Worm (Caenorhabditis elegans) whole organism, dauer: ENCODE data around the gene R05A10.6.

Source experiments
- unc-62 ChIP-seq: sonication (generic microtip); optimal IDR thresholded peaks from 2 replicates; lab custom pipeline; 2017; ENCODE audit warnings: missing biosample characterization, missing genetic modification reagents, missing genetic modification characterization

The R05A10.6 gene

DNA sequence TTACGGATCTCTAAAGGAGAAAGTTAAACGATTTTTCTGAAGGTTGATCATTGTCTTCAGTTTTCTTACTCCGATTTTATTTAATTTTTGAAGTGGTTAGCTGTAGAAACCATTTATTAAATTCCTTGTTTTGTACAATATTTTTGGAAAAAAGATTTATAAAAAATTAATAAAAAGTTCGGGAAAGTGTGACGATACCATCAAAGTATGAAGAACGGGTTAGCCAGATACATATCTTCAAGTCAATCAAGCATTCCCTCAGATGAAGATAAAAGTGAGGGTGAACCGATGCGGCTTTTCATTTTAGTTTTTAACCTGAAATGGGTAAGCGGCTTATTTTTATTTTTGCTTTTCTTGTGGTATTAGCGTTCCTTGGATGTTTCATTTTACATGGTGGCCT is at the start of gene R05A10.6:
R05A10.6 (plus strand) TSS at position 301 of the 400 bp plus-strand sequence.
- no peak for TF ChIP-seq unc-62 (GFP tag; lab: Kevin White, UChicago)

ce11 chrIV:14119327-14119726 is 46.2 kb upstream of the R05A10.6 start:
- no peak for TF ChIP-seq unc-62 (GFP tag; lab: Kevin White, UChicago)

- no peak for TF ChIP-seq unc-62 (GFP tag; lab: Kevin White, UChicago)
Observed at ce11 chrIV:14123956-14124355, 41.6 kb upstream of the R05A10.6 start, which contains the start of gene nkcc-1. TSS of gene nkcc-1 (minus strand) at chrIV:14124056.

ce11 chrIV:14127805-14128610 is 37.6 kb upstream of the R05A10.6 start, which contains the start of gene H12I19.115:
TSS of gene H12I19.115 (minus strand) at chrIV:14127855.
- no peak for TF ChIP-seq unc-62 (GFP tag; lab: Kevin White, UChicago)

DNA sequence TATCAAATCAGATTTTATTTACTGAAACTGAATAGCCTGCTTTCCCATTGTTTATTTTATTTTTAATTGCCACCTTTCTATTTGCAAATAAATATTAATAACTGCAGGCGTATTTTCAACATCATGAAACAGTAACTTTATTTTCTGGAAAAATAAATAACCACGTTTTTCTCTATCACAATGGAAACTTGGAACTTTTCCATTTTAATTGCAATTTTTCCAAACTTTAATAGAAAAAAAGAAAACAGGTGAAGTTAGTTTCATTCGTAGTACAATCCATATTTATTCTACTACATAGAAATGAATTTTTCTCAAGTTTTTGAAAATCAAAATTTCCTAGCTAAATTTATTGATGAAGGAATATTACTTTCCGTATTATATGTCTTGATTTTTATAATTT is 36.5 kb upstream of the R05A10.6 start, which contains the start of gene srz-42:
srz-42 (plus strand) TSS at position 301 of the 400 bp plus-strand sequence.
- TF ChIP-seq unc-62 (GFP tag; lab: Kevin White, UChicago): no peak

DNA sequence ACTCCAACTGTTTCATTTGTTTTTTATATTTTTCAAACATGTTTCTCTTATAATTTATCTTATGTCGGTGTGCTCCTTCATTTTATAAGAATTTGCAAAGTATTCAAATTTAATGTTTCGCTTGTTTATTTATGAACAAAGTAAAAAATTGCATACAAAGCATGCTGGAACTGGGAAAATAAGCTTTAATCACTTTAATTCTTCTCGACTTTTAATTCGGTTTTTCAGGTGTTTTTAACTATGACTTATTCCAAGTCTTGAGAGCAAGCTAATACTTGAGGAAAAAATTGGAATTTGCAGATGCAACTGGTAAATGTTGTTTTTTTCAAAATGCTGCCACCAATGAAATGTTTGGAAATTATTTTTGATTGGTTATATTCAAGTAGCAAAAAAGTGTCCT is 33.8 kb upstream of the R05A10.6 start, which contains the start of gene srz-59:
srz-59 (plus strand) TSS at position 301 of the 400 bp plus-strand sequence.
- no peak for TF ChIP-seq unc-62 (GFP tag; lab: Kevin White, UChicago)

DNA sequence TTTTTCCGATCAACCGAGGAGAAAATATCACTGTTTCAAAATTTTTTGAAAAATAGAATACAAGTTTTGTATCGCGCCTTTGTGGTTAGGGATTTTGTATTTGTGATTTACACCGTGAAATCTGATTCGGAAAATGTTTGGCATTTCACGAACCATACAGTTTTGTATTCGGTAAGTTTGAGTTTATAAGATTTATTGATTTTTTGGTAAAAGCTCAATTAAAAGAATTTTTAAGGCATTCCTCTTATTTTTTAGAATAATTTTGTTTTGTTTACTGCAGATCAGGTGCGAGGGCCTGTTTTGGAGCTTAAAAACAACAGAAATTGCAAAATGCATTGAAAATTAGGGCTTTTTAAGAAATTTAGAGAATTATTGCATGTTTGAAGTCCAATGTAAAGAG is 32.2 kb upstream of the R05A10.6 start:
- no peak for TF ChIP-seq unc-62 (GFP tag; lab: Kevin White, UChicago)

DNA sequence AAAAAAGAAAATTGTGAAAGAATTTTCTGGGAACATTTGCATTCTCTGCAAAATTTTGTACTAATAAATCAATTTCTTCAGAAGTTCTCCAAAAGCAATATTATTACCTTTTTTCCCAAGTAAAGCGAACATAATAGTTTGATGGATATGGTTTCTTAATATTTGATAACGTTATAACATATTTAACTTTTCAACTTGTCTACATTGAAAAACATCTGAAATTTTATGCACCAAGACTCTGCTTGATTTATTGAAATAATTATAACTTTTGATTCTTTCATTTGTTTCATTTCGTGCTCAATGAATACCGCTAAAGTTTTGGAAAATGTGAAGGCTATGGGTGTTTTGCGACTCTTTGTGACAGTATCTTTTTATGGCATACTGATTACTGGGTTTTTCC is 28.5 kb upstream of the R05A10.6 start, which contains the start of gene srz-31:
srz-31 (plus strand) TSS at position 301 of the 400 bp plus-strand sequence.
- TF ChIP-seq unc-62 (GFP tag; lab: Kevin White, UChicago): no peak

DNA sequence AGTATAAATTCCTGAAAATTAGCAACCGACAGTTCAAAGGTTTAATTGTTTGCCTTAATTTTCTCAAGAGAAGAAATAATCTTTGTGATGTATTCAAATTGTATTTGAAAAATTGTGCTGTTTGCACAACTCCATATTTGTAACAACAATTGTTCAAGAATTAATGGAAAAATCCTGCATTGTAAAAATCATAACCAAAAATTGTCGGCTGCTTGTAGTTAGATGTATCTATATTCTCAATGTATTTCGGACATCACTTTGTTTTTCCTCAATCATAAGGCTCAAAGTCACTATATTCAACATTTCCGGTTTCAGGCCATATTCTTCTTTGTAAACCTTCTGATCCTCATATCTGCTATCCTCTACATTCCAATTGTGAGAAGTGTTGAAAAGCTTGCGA is 22.5 kb upstream of the R05A10.6 start:
- TF ChIP-seq unc-62 (GFP tag; lab: Kevin White, UChicago): no peak

DNA sequence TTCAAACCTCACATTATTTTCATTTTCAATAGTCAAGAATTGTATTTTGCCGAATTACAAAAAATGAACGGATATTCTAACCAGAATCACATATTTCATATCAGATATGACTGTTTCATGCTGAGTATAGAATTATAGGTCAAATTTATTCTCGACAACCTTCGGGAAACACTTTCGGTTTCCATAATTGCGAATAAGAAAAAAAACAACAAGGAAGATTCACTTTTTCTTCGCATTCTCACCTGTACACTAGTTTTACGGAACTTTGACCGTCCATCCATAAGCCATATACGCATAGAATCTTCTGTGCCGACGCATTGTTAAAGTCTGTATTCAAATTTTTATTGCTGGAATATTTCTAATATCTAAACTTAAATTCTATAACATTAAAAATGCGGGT is 20.0 kb upstream of the R05A10.6 start, which contains the start of gene oac-37:
oac-37 (plus strand) TSS at position 301 of the 400 bp plus-strand sequence.
- no peak for TF ChIP-seq unc-62 (GFP tag; lab: Kevin White, UChicago)

DNA sequence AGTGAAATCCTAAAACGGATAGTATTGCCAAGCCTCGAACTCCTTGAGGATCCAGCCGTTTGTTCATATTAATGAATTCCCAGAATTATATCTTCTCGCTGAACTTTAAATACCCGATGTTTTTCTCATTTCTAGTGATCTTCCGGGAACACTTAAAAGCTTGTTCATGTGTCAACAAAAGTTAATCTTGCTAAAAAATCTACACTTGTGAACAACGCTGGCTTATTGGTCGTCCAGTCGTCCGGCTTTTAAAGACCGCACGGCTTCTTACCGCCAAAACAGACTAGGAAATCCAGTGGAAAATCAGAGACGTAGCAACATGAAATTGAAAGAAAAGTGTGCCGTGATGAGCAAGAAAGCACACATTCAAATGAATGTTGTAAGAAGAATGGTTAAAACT is 12.3 kb upstream of the R05A10.6 start, which contains the start of gene oac-38:
oac-38 (minus strand) TSS at position 101 of the 400 bp plus-strand sequence.
- TF ChIP-seq unc-62 (GFP tag; lab: Kevin White, UChicago): no peak

DNA sequence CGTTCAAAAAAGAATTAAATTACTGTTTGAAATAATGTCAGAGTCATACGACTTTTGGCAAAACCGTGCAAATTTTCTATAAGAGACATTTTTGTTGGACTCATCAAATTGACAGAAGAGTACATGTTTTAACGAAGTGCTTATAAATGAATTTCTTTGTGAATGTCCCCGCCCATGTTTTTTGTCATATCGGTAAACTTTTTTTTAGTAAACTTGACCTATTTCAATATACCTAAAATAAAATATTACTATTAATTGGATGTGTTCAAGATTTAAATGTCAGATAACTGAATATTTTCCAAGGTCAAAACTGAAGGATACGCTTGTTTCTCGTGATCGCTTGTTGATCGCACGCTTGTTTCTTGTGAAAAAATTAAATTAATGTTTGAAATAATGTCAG is 7.5 kb upstream of the R05A10.6 start, which contains the start of gene R05A10.8:
R05A10.8 (minus strand) TSS at position 101 of the 400 bp plus-strand sequence.
- no peak for TF ChIP-seq unc-62 (GFP tag; lab: Kevin White, UChicago)

DNA sequence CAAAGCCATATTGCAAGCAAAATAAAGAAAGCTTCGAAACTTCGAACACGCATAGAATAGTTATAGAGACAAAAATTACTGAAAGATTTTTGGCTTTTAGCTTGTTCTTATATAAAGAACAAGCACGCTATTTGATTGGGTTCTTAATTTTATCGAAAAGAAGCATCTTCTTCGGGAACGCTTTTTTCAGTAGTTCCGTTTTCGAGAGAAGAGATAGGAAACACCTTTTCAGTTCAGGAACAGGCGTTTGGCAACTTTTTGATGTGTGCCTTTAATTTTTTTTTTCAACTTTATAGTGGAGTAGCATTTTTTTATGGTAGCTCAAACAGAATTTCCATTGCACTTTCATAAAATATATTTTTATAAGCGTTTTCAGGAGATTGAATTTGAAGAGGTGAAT is 2.8 kb upstream of the R05A10.6 start, which contains the start of gene R05A10.7:
R05A10.7 (minus strand) TSS at position 101 of the 400 bp plus-strand sequence.
- TF ChIP-seq unc-62 (GFP tag; lab: Kevin White, UChicago): no peak

ce11 chrIV:14164109-14164508 is 1.5 kb upstream of the R05A10.6 start:
- no peak for TF ChIP-seq unc-62 (GFP tag; lab: Kevin White, UChicago)

DNA sequence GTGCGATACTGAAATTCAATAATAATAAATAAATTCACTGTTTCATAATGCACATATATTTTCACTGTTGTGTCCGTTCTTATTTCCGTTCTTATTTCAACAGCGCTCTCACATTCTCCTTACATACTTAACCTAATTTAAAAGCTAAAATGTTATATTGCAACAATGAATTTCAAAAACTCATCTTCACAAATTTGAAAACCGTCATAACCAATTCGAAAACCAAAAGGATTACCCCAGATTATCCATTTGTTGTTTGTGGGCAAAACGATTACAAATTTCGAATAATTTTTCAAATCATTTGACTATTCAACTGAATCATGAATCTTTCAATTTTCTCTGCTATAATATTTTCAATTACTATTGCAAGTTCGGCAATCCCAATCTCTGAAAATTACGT is 6.6 kb downstream of the R05A10.6 start, which contains the start of gene R05A10.4:
R05A10.4 (plus strand) TSS at position 301 of the 400 bp plus-strand sequence.
- no peak for TF ChIP-seq unc-62 (GFP tag; lab: Kevin White, UChicago)

- TF ChIP-seq unc-62 (GFP tag; lab: Kevin White, UChicago): no peak
Observed at ce11 chrIV:14176373-14176772, 10.8 kb downstream of the R05A10.6 start, which contains the start of gene R05A10.3. TSS of gene R05A10.3 (minus strand) at chrIV:14176473.
